Fruit fly (Drosophila melanogaster) whole organism, prepupa: ENCODE measurements around the gene CG14237.

Experiments
- CG10631 ChIP-seq: fragments of 200-800 bp; sonication (Bioruptor generic); optimal IDR thresholded peaks from 2 replicates; lab custom pipeline; 2016; ENCODE audit warnings: missing biosample characterization, missing genetic modification characterization
- CG10669 ChIP-seq: fragments of 200-800 bp; sonication (Bioruptor generic); optimal IDR thresholded peaks from 3 replicates; lab custom pipeline; 2018; ENCODE audit warnings: missing biosample characterization, mild to moderate bottlenecking, missing genetic modification characterization, moderate library complexity
- CG11762 ChIP-seq: fragments of 200-800 bp; sonication (Bioruptor generic); optimal IDR thresholded peaks from 3 replicates; lab custom pipeline; 2016; ENCODE audit warnings: missing biosample characterization, missing genetic modification characterization; ENCODE audit not compliant: insufficient read depth
- CG11902 ChIP-seq: fragments of 200-800 bp; sonication (Bioruptor generic); optimal IDR thresholded peaks from 3 replicates; lab custom pipeline; 2016; ENCODE audit warnings: missing biosample characterization, missing genetic modification characterization
- CG15336 ChIP-seq: fragments of 200-800 bp; sonication (Bioruptor generic); IDR thresholded peaks from 2 replicates; pipeline ENCODE4 v1.3.6; 2022; ENCODE audit warnings: missing biosample characterization, missing genetic modification characterization
- CG1621 ChIP-seq: fragments of 200-800 bp; sonication (Bioruptor generic); optimal IDR thresholded peaks from 3 replicates; lab custom pipeline; 2018; ENCODE audit warnings: missing biosample characterization, mild to moderate bottlenecking, missing genetic modification characterization
- CG16779 ChIP-seq: fragments of 200-800 bp; sonication (Bioruptor generic); optimal IDR thresholded peaks from 3 replicates; lab custom pipeline; 2017; ENCODE audit warnings: missing biosample characterization, mild to moderate bottlenecking, missing genetic modification characterization
- CG3032 ChIP-seq: fragments of 200-800 bp; optimal IDR thresholded peaks from 2 replicates; lab custom pipeline; 2019; ENCODE audit warnings: missing biosample characterization, mild to moderate bottlenecking, missing genetic modification characterization, moderate library complexity
- CG31627 ChIP-seq: fragments of 200-800 bp; sonication (Bioruptor generic); optimal IDR thresholded peaks from 3 replicates; lab custom pipeline; 2016; ENCODE audit warnings: missing biosample characterization, missing genetic modification characterization
- CG32006 ChIP-seq: fragments of 200-800 bp; sonication (Bioruptor generic); optimal IDR thresholded peaks from 3 replicates; lab custom pipeline; 2017; ENCODE audit warnings: missing biosample characterization, mild to moderate bottlenecking, missing genetic modification characterization
- CG34406 ChIP-seq: fragments of 200-800 bp; sonication (Bioruptor generic); optimal IDR thresholded peaks from 3 replicates; lab custom pipeline; 2016; ENCODE audit warnings: missing biosample characterization, missing genetic modification characterization
- CG3919 ChIP-seq: fragments of 200-800 bp; sonication (Bioruptor generic); optimal IDR thresholded peaks from 3 replicates; lab custom pipeline; 2016; ENCODE audit warnings: missing biosample characterization, missing genetic modification characterization
- CG6163 ChIP-seq: fragments of 200-800 bp; sonication (Bioruptor generic); IDR thresholded peaks from 3 replicates; pipeline ENCODE4 v1.3.6; 2022; ENCODE audit warnings: missing biosample characterization, missing genetic modification characterization
- CG6792 ChIP-seq: fragments of 200-800 bp; sonication (Bioruptor generic); optimal IDR thresholded peaks from 3 replicates; lab custom pipeline; 2016; ENCODE audit warnings: missing biosample characterization, missing genetic modification characterization
- CG6808 ChIP-seq: fragments of 200-800 bp; sonication (Bioruptor generic); optimal IDR thresholded peaks from 3 replicates; lab custom pipeline; 2017; ENCODE audit warnings: missing biosample characterization, missing genetic modification characterization, mild to moderate bottlenecking, moderate library complexity, missing genetic modification reagents
- CG7368 ChIP-seq: fragments of 200-800 bp; sonication (Bioruptor generic); optimal IDR thresholded peaks from 3 replicates; lab custom pipeline; 2016; ENCODE audit warnings: missing biosample characterization, missing genetic modification characterization
- CG8119 ChIP-seq: fragments of 200-800 bp; sonication (Bioruptor generic); IDR thresholded peaks from 3 replicates; pipeline ENCODE4 v1.3.6; 2022; ENCODE audit warnings: missing biosample characterization, missing genetic modification characterization
- CG8319 ChIP-seq: fragments of 200-800 bp; sonication (Bioruptor generic); optimal IDR thresholded peaks from 3 replicates; lab custom pipeline; 2016; ENCODE audit warnings: missing biosample characterization, missing genetic modification characterization
- CG8632 ChIP-seq: fragments of 200-800 bp; sonication (Bioruptor generic); optimal IDR thresholded peaks from 3 replicates; lab custom pipeline; 2016; ENCODE audit warnings: missing biosample characterization, missing genetic modification characterization
- Eip75B ChIP-seq: fragments of 200-800 bp; sonication (Bioruptor generic); optimal IDR thresholded peaks from 3 replicates; lab custom pipeline; 2016; ENCODE audit warnings: missing biosample characterization, missing genetic modification characterization
- Eip78C ChIP-seq: fragments of 200-800 bp; sonication (Bioruptor generic); peaks from one replicate; lab custom pipeline; 2016; ENCODE audit warnings: missing biosample characterization, missing genetic modification characterization
- Ets21C ChIP-seq: fragments of 200-800 bp; sonication (Bioruptor generic); optimal IDR thresholded peaks from 3 replicates; lab custom pipeline; 2016; ENCODE audit warnings: missing biosample characterization, missing genetic modification characterization
- Ets96B ChIP-seq: fragments of 200-800 bp; optimal IDR thresholded peaks from 2 replicates; lab custom pipeline; 2019; ENCODE audit warnings: missing biosample characterization, mild to moderate bottlenecking, missing genetic modification characterization, moderate library complexity
- Gug ChIP-seq: fragments of 200-800 bp; sonication (Bioruptor generic); IDR thresholded peaks from 2 replicates; pipeline ENCODE4 v1.3.6; 2022; ENCODE audit warnings: missing biosample characterization, missing genetic modification characterization
- Hr38 ChIP-seq: sonication (Bioruptor generic); optimal IDR thresholded peaks from 2 replicates; lab custom pipeline; 2016; ENCODE audit warnings: missing biosample characterization, missing genetic modification characterization
- Hr39 ChIP-seq: fragments of 200-800 bp; sonication (Bioruptor generic); optimal IDR thresholded peaks from 2 replicates; lab custom pipeline; 2016; ENCODE audit warnings: missing biosample characterization, missing genetic modification characterization
- Hr4 ChIP-seq: fragments of 200-800 bp; sonication (Bioruptor generic); optimal IDR thresholded peaks from 3 replicates; lab custom pipeline; 2016; ENCODE audit warnings: missing biosample characterization, missing genetic modification characterization
- Met ChIP-seq: fragments of 200-800 bp; sonication (Bioruptor generic); optimal IDR thresholded peaks from 3 replicates; lab custom pipeline; 2016; ENCODE audit warnings: missing biosample characterization, missing genetic modification characterization
- OdsH ChIP-seq: fragments of 200-800 bp; sonication (Bioruptor generic); optimal IDR thresholded peaks from 3 replicates; lab custom pipeline; 2016; ENCODE audit warnings: missing biosample characterization, missing genetic modification characterization
- Sox14 ChIP-seq: fragments of 200-800 bp; sonication (Bioruptor generic); optimal IDR thresholded peaks from 3 replicates; lab custom pipeline; 2016; ENCODE audit warnings: missing biosample characterization, missing genetic modification characterization
- Sox15 ChIP-seq: fragments of 200-800 bp; sonication (Bioruptor generic); optimal IDR thresholded peaks from 3 replicates; lab custom pipeline; 2016; ENCODE audit warnings: missing biosample characterization, missing genetic modification characterization
- achi ChIP-seq: fragments of 200-800 bp; sonication (Bioruptor generic); optimal IDR thresholded peaks from 3 replicates; lab custom pipeline; 2016; ENCODE audit warnings: missing biosample characterization, missing genetic modification characterization
- acj6 ChIP-seq: fragments of 200-800 bp; sonication (Bioruptor generic); optimal IDR thresholded peaks from 3 replicates; lab custom pipeline; 2016; ENCODE audit warnings: missing biosample characterization, missing genetic modification characterization
- cyc ChIP-seq: fragments of 200-800 bp; sonication (Bioruptor generic); optimal IDR thresholded peaks from 3 replicates; lab custom pipeline; 2016; ENCODE audit warnings: missing biosample characterization, missing genetic modification characterization
- dac ChIP-seq: fragments of 200-800 bp; sonication (Bioruptor generic); optimal IDR thresholded peaks from 2 replicates; lab custom pipeline; 2017; ENCODE audit warnings: missing biosample characterization, mild to moderate bottlenecking, missing genetic modification characterization
- dsx ChIP-seq: fragments of 200-800 bp; optimal IDR thresholded peaks from 3 replicates; lab custom pipeline; 2019; ENCODE audit warnings: missing biosample characterization, mild to moderate bottlenecking, missing genetic modification characterization, moderate library complexity; ENCODE audit not compliant: poor library complexity, severe bottlenecking
- eg ChIP-seq: fragments of 200-800 bp; sonication (Bioruptor generic); IDR thresholded peaks from 3 replicates; pipeline ENCODE4 v1.3.6; 2022; ENCODE audit warnings: missing biosample characterization, missing genetic modification characterization
- esn ChIP-seq: fragments of 200-800 bp; sonication (Bioruptor generic); optimal IDR thresholded peaks from 2 replicates; lab custom pipeline; 2016; ENCODE audit warnings: missing biosample characterization, mild to moderate bottlenecking, missing genetic modification characterization, moderate library complexity
- fd59A ChIP-seq: fragments of 200-800 bp; sonication (Bioruptor generic); optimal IDR thresholded peaks from 2 replicates; lab custom pipeline; 2017; ENCODE audit warnings: missing biosample characterization, mild to moderate bottlenecking, missing genetic modification characterization, missing genetic modification reagents
- pdm3 ChIP-seq: fragments of 200-800 bp; sonication (Bioruptor generic); optimal IDR thresholded peaks from 3 replicates; lab custom pipeline; 2016; ENCODE audit warnings: missing biosample characterization, missing genetic modification characterization
- salr ChIP-seq, 2 experiments: fragments of 200-800 bp; sonication (Bioruptor generic); optimal IDR thresholded peaks; 3 replicates each; lab custom pipeline; 2016 to 2018; ENCODE audit warnings: missing biosample characterization in 2 of 2, missing genetic modification characterization in 2 of 2, mild to moderate bottlenecking in 1 of 2
- ss ChIP-seq, 2 experiments: fragments of 200-800 bp; sonication (Bioruptor generic); optimal IDR thresholded peaks; 2 replicates in 1 of 2; 3 replicates in 1 of 2; lab custom pipeline; 2017 to 2018; ENCODE audit warnings: mild to moderate bottlenecking in 2 of 2, missing biosample characterization in 2 of 2, missing genetic modification characterization in 2 of 2, moderate library complexity in 1 of 2
- svp ChIP-seq: fragments of 200-800 bp; sonication (Bioruptor generic); peaks from one replicate; lab custom pipeline; 2016; ENCODE audit warnings: missing biosample characterization, missing genetic modification characterization
- topi ChIP-seq: fragments of 200-800 bp; sonication (Bioruptor generic); optimal IDR thresholded peaks from 3 replicates; lab custom pipeline; 2016; ENCODE audit warnings: missing biosample characterization, missing genetic modification characterization
- vri ChIP-seq: fragments of 200-800 bp; sonication (Bioruptor generic); optimal IDR thresholded peaks from 3 replicates; lab custom pipeline; 2016; ENCODE audit warnings: missing biosample characterization, mild to moderate bottlenecking, missing genetic modification characterization

CG14237 gene

dm6 chr3R:26428220-26428619, 28.5 kb upstream of the CG14237 start (continued):
- peak; percentile 50 for TF ChIP-seq Ets96B (tag; lab: Kevin White, UChicago)
- peak; percentile 58 for TF ChIP-seq CG3919
- TF ChIP-seq CG15336 (GFP tag; lab: Robert Waterston, UW), result 0 out of 2 replicates have a peak, but pooled peaks have one; percentile 21
- peak; percentile 35 to 40 for TF ChIP-seq ss (GFP tag; optimal IDR thresholded peaks at IDR 0.05; lab: Kevin White, UChicago)
- TF ChIP-seq Eip75B (GFP tag; lab: Kevin White, UChicago), result peak; percentile 36
- TF ChIP-seq CG8119, result peak; percentile 61; the same call in 2 of the 3 replicates
- no peak for TF ChIP-seq CG11902 (GFP tag; lab: Kevin White, UChicago)
- no peak for TF ChIP-seq CG6163 (GFP tag; lab: Robert Waterston, UW)
- TF ChIP-seq CG1621 (tag; lab: Kevin White, UChicago), result no peak
- TF ChIP-seq CG34406, result peak; percentile 25
- TF ChIP-seq OdsH, result peak; percentile 56
- no peak for TF ChIP-seq Gug (GFP tag; lab: Robert Waterston, UW)
- TF ChIP-seq CG11762 (GFP tag; lab: Kevin White, UChicago), result peak; percentile 12
- peak; percentile 34 for TF ChIP-seq CG10631
- TF ChIP-seq dsx (GFP tag; lab: Kevin White, UChicago), result no peak
- TF ChIP-seq CG31627, result no peak
- TF ChIP-seq Ets21C (GFP tag; lab: Kevin White, UChicago), result no peak
- peak; percentile 52 for TF ChIP-seq CG10669 (GFP tag; lab: Kevin White, UChicago)
- TF ChIP-seq vri, result no peak
- TF ChIP-seq Hr38, result no peak
- no peak for TF ChIP-seq dac (GFP tag; lab: Kevin White, UChicago)
- TF ChIP-seq CG16779, result no peak
- peak; percentile 73 for TF ChIP-seq Hr4 (GFP tag; lab: Kevin White, UChicago)
- no peak for TF ChIP-seq Sox15
- TF ChIP-seq Met (GFP tag; lab: Kevin White, UChicago), result peak; percentile 29
- TF ChIP-seq svp (GFP tag; lab: Kevin White, UChicago), result peak; percentile 66
- peak; percentile 44 for TF ChIP-seq Sox14
- peak; percentile 5 for TF ChIP-seq CG8632
- TF ChIP-seq CG3032 (tag; lab: Kevin White, UChicago), result peak; percentile 16
- no peak for TF ChIP-seq Hr39
- TF ChIP-seq cyc, result peak; percentile 27

dm6 chr3R:26429619-26430018, 27.1 kb upstream of the CG14237 start:
- no peak for TF ChIP-seq Hr4 (GFP tag; lab: Kevin White, UChicago)
- TF ChIP-seq CG8632, result peak; percentile 58
- TF ChIP-seq acj6 (GFP tag; lab: Kevin White, UChicago), result peak; percentile 57
- peak; percentile 30 for TF ChIP-seq dsx (GFP tag; lab: Kevin White, UChicago)
- peak; percentile 3 for TF ChIP-seq topi (GFP tag; lab: Kevin White, UChicago)
- no peak for TF ChIP-seq fd59A (GFP tag; lab: Kevin White, UChicago)
- no peak for TF ChIP-seq Hr38
- TF ChIP-seq CG6808 (GFP tag; lab: Kevin White, UChicago), result peak; percentile 11
- peak; percentile 10 for TF ChIP-seq CG10669 (GFP tag; lab: Kevin White, UChicago)
- peak; percentile 20 for TF ChIP-seq esn (GFP tag; lab: Kevin White, UChicago)
- TF ChIP-seq CG34406, result peak; percentile 61
- peak; percentile 25 for TF ChIP-seq CG7368 (GFP tag; lab: Kevin White, UChicago)
- TF ChIP-seq Eip78C (GFP tag; lab: Kevin White, UChicago), result peak; percentile 83
- TF ChIP-seq salr (GFP tag; optimal IDR thresholded peaks at IDR 0.05; lab: Kevin White, UChicago), result no peak
- TF ChIP-seq CG32006 (GFP tag; lab: Kevin White, UChicago), result peak; percentile 23
- TF ChIP-seq CG3032 (tag; lab: Kevin White, UChicago), result peak; percentile 22
- TF ChIP-seq OdsH, result peak; percentile 50
- TF ChIP-seq ss (GFP tag; optimal IDR thresholded peaks at IDR 0.05; lab: Kevin White, UChicago), result peak in 1 of 2 experiments; percentile 27
- TF ChIP-seq achi (GFP tag; lab: Kevin White, UChicago), result peak; percentile 43
- peak; percentile 19; the same call in 1 of the 3 replicates for TF ChIP-seq CG8119
- TF ChIP-seq Ets21C (GFP tag; lab: Kevin White, UChicago), result no peak
- no peak for TF ChIP-seq dac (GFP tag; lab: Kevin White, UChicago)
- TF ChIP-seq Ets96B (tag; lab: Kevin White, UChicago), result peak; percentile 36
- TF ChIP-seq Met (GFP tag; lab: Kevin White, UChicago), result peak; percentile 5
- peak; percentile 25 for TF ChIP-seq CG10631
- TF ChIP-seq eg (GFP tag; lab: Robert Waterston, UW), result no peak
- TF ChIP-seq CG3919, result peak; percentile 30
- peak; percentile 60 for TF ChIP-seq CG6792 (GFP tag; lab: Kevin White, UChicago)
- peak; percentile 47 for TF ChIP-seq CG8319 (GFP tag; lab: Kevin White, UChicago)
- no peak for TF ChIP-seq CG31627
- TF ChIP-seq svp (GFP tag; lab: Kevin White, UChicago), result peak; percentile 63
- no peak for TF ChIP-seq pdm3 (GFP tag; lab: Kevin White, UChicago)
- TF ChIP-seq CG11902 (GFP tag; lab: Kevin White, UChicago), result peak; percentile 26
